Worm (Caenorhabditis elegans): ENCODE measurements around the gene C10G8.4.

- TF ChIP-seq sea-1 (GFP tag; conservative IDR thresholded peaks at IDR 0.05) (no peak), tbx-37 (GFP tag; conservative IDR thresholded peaks at IDR 0.05) (no peak), ama-1 (optimal IDR thresholded peaks at IDR 0.05) (no peak), hmg-4 (GFP tag; optimal IDR thresholded peaks at IDR 0.05) (no peak), ceh-36 (tag; optimal IDR thresholded peaks at IDR 0.05) (no peak)
These were observed 22.9 kb downstream of the C10G8.4 start, which contains the start of gene srg-28 for ce11 chrV:5334588-5334987.

All from whole organism, early embryonic.